Worm (Caenorhabditis elegans) whole organism, young adult: ENCODE data around the gene scav-5.

ENCODE experiments used
- B0019.2 ChIP-seq: fragments of 200-800 bp; sonication (Bioruptor generic); conservative IDR thresholded peaks from 2 replicates; pipeline ENCODE4 v1.3.6; 2022; ENCODE audit warnings: missing genetic modification reagents, missing genetic modification characterization, missing compliant biosample characterization
- B0035.1 ChIP-seq: sonication (generic microtip); optimal IDR thresholded peaks from 2 replicates; lab custom pipeline; 2016; ENCODE audit warnings: missing genetic modification characterization, mild to moderate bottlenecking, missing compliant biosample characterization, missing genotype, missing genetic modification reagents
- B0261.1 ChIP-seq: sonication (generic microtip); optimal IDR thresholded peaks from 2 replicates; lab custom pipeline; 2016; ENCODE audit warnings: mild to moderate bottlenecking, missing genetic modification characterization, moderate library complexity, missing compliant biosample characterization
- B0336.3 ChIP-seq: fragments of 200-800 bp; sonication (Bioruptor generic); IDR thresholded peaks from 2 replicates; pipeline ENCODE4 v1.3.6; 2022; ENCODE audit warnings: missing genetic modification characterization, missing compliant biosample characterization
- F39B2.1 ChIP-seq: fragments of 200-800 bp; sonication (Bioruptor generic); IDR thresholded peaks from 2 replicates; pipeline ENCODE4 v1.3.6; 2022; ENCODE audit warnings: missing genetic modification reagents, missing genetic modification characterization, missing compliant biosample characterization
- F49E8.2 ChIP-seq: sonication (generic microtip); optimal IDR thresholded peaks from 3 replicates; lab custom pipeline; 2017; ENCODE audit warnings: missing genetic modification characterization, mild to moderate bottlenecking, missing compliant biosample characterization, antibody characterized with exemption, moderate library complexity; ENCODE audit not compliant: insufficient read depth
- F57C9.4 ChIP-seq: sonication (generic microtip); optimal IDR thresholded peaks from 2 replicates; lab custom pipeline; 2017; ENCODE audit warnings: mild to moderate bottlenecking, missing genetic modification characterization, missing compliant biosample characterization
- K12H6.12 ChIP-seq: fragments of 200-800 bp; sonication (Bioruptor generic); optimal IDR thresholded peaks from 2 replicates; lab custom pipeline; 2018; ENCODE audit warnings: mild to moderate bottlenecking, missing genetic modification characterization, missing compliant biosample characterization
- T26A5.8 ChIP-seq: sonication (generic microtip); optimal IDR thresholded peaks from 2 replicates; lab custom pipeline; 2016; ENCODE audit warnings: missing genetic modification characterization, missing compliant biosample characterization
- Y67H2A.10 ChIP-seq: fragments of 200-800 bp; sonication (Bioruptor generic); conservative IDR thresholded peaks from 2 replicates; pipeline ENCODE4 v1.3.6; 2022; ENCODE audit warnings: missing genetic modification reagents, missing genetic modification characterization, missing compliant biosample characterization
- Y95B8A.8 ChIP-seq: fragments of 200-800 bp; sonication (Bioruptor generic); IDR thresholded peaks from 2 replicates; pipeline ENCODE4 v1.3.6; 2022; ENCODE audit warnings: missing genetic modification reagents, missing genetic modification characterization, missing compliant biosample characterization
- ZK185.1 ChIP-seq: sonication (generic microtip); optimal IDR thresholded peaks from 2 replicates; lab custom pipeline; 2016; ENCODE audit warnings: mild to moderate bottlenecking, missing genetic modification characterization, missing compliant biosample characterization; ENCODE audit not compliant: poor library complexity, severe bottlenecking
- aptf-3 ChIP-seq: fragments of 200-800 bp; sonication (Bioruptor generic); IDR thresholded peaks from 2 replicates; pipeline ENCODE4 v1.3.6; 2022; ENCODE audit warnings: missing genetic modification characterization, missing compliant biosample characterization
- atf-7 ChIP-seq: sonication (generic microtip); optimal IDR thresholded peaks from 2 replicates; lab custom pipeline; 2017; ENCODE audit warnings: mild to moderate bottlenecking, missing genetic modification characterization, missing compliant biosample characterization
- athp-1 ChIP-seq: sonication (generic microtip); optimal IDR thresholded peaks from 2 replicates; lab custom pipeline; 2017; ENCODE audit warnings: mild to moderate bottlenecking, missing genetic modification characterization, missing compliant biosample characterization
- cebp-1 ChIP-seq, 2 experiments: fragments of 200-800 bp in 1 of 2; sonication (Bioruptor generic) in 1 of 2; sonication (generic microtip) in 1 of 2; IDR thresholded peaks in 1 of 2; optimal IDR thresholded peaks in 1 of 2; 2 replicates each; pipeline versions ENCODE4 v1.3.6 to Lab custom; 2017 to 2022; ENCODE audit warnings: missing compliant biosample characterization in 2 of 2, missing genetic modification characterization in 2 of 2, mild to moderate bottlenecking in 1 of 2, missing genetic modification reagents in 1 of 2, moderate library complexity in 1 of 2
- cebp-2 ChIP-seq: fragments of 200-800 bp; sonication (Bioruptor generic); IDR thresholded peaks from 2 replicates; pipeline ENCODE4 v1.3.6; 2022; ENCODE audit warnings: missing genetic modification characterization, missing compliant biosample characterization
- ceh-40 ChIP-seq: fragments of 200-800 bp; sonication (Bioruptor generic); IDR thresholded peaks from 2 replicates; pipeline ENCODE4 v1.3.6; 2022; ENCODE audit warnings: missing genetic modification characterization, missing compliant biosample characterization
- egl-18 ChIP-seq: fragments of 200-800 bp; sonication (Bioruptor generic); IDR thresholded peaks from 2 replicates; pipeline ENCODE4 v1.3.6; 2022; ENCODE audit warnings: missing genetic modification reagents, missing genetic modification characterization, missing compliant biosample characterization
- egrh-3 ChIP-seq: fragments of 200-800 bp; sonication (Bioruptor generic); IDR thresholded peaks from 2 replicates; pipeline ENCODE4 v1.3.6; 2022; ENCODE audit warnings: missing genetic modification reagents, missing genetic modification characterization, missing compliant biosample characterization
- ekl-4 ChIP-seq: fragments of 200-800 bp; sonication (Bioruptor generic); IDR thresholded peaks from 2 replicates; pipeline ENCODE4 v1.3.6; 2022; ENCODE audit warnings: missing genetic modification reagents, missing genetic modification characterization, missing compliant biosample characterization
- ets-4 ChIP-seq: fragments of 200-800 bp; sonication (Bioruptor generic); optimal IDR thresholded peaks from 2 replicates; lab custom pipeline; 2018; ENCODE audit warnings: mild to moderate bottlenecking, missing genetic modification characterization, missing compliant biosample characterization
- fkh-3 ChIP-seq: sonication (generic microtip); optimal IDR thresholded peaks from 2 replicates; lab custom pipeline; 2016; ENCODE audit warnings: mild to moderate bottlenecking, missing genetic modification characterization, missing compliant biosample characterization
- hrde-1 ChIP-seq: sonication (generic microtip); optimal IDR thresholded peaks from 2 replicates; lab custom pipeline; 2016; ENCODE audit warnings: missing genetic modification characterization, mild to moderate bottlenecking, missing compliant biosample characterization, moderate library complexity, missing genotype, missing genetic modification reagents, borderline replicate concordance
- let-607 ChIP-seq, 2 experiments: fragments of 200-800 bp in 1 of 2; sonication (Bioruptor generic) in 1 of 2; sonication (generic microtip) in 1 of 2; optimal IDR thresholded peaks; 2 replicates each; lab custom pipeline; 2016 to 2018; ENCODE audit warnings: mild to moderate bottlenecking in 2 of 2, missing compliant biosample characterization in 2 of 2, missing genetic modification characterization in 2 of 2, moderate library complexity in 2 of 2, missing genotype in 1 of 2
- lir-1 ChIP-seq: fragments of 200-800 bp; sonication (Bioruptor generic); conservative IDR thresholded peaks from 2 replicates; pipeline ENCODE4 v1.3.6; 2022; ENCODE audit warnings: missing genetic modification reagents, missing genetic modification characterization, missing compliant biosample characterization
- lsy-27 ChIP-seq: sonication (generic microtip); optimal IDR thresholded peaks from 2 replicates; lab custom pipeline; 2017; ENCODE audit warnings: missing genetic modification characterization, mild to moderate bottlenecking, missing compliant biosample characterization, antibody characterized with exemption, missing genotype, borderline replicate concordance; ENCODE audit not compliant: insufficient read depth
- madf-6 ChIP-seq: fragments of 200-800 bp; sonication (Bioruptor generic); IDR thresholded peaks from 2 replicates; pipeline ENCODE4 v1.3.6; 2022; ENCODE audit warnings: missing genetic modification reagents, missing genetic modification characterization, missing compliant biosample characterization
- nfya-2 ChIP-seq: fragments of 200-800 bp; sonication (Bioruptor generic); IDR thresholded peaks from 2 replicates; pipeline ENCODE4 v1.3.6; 2022; ENCODE audit warnings: missing genetic modification reagents, missing genetic modification characterization, missing compliant biosample characterization
- nhr-80 ChIP-seq: sonication (generic microtip); optimal IDR thresholded peaks from 2 replicates; lab custom pipeline; 2016; ENCODE audit warnings: missing genetic modification characterization, missing compliant biosample characterization
- pha-4 ChIP-seq: fragments of 150-350 bp; sonication (generic microtip); optimal IDR thresholded peaks from 2 replicates; lab custom pipeline; 2014; ENCODE audit warnings: missing biosample characterization, missing genetic modification reagents, missing genetic modification characterization
- rec-8 ChIP-seq, 2 experiments: sonication (generic microtip); optimal IDR thresholded peaks; 2 replicates each; lab custom pipeline; 2016; ENCODE audit warnings: mild to moderate bottlenecking in 2 of 2, missing genetic modification characterization in 2 of 2, missing genetic modification reagents in 2 of 2, missing genotype in 2 of 2, missing biosample characterization in 1 of 2, missing compliant biosample characterization in 1 of 2, moderate library complexity in 1 of 2
- tbp1 ChIP-seq: fragments of 200-800 bp; sonication (Bioruptor generic); optimal IDR thresholded peaks from 2 replicates; lab custom pipeline; 2018; ENCODE audit warnings: mild to moderate bottlenecking, missing genetic modification characterization, missing compliant biosample characterization
- tbx-9 ChIP-seq: sonication (generic microtip); optimal IDR thresholded peaks from 2 replicates; lab custom pipeline; 2016; ENCODE audit warnings: borderline replicate concordance, missing genetic modification characterization, inconsistent platforms, missing compliant biosample characterization
- unc-130 ChIP-seq: sonication (generic microtip); optimal IDR thresholded peaks from 2 replicates; lab custom pipeline; 2016; ENCODE audit warnings: missing genetic modification reagents, missing genetic modification characterization, missing compliant biosample characterization
- unc-62 ChIP-seq: fragments of 150-350 bp; optimal IDR thresholded peaks from 2 replicates; lab custom pipeline; 2014; ENCODE audit warnings: missing biosample characterization, missing genetic modification reagents, missing genetic modification characterization
- xnd-1 ChIP-seq: sonication (generic microtip); optimal IDR thresholded peaks from 2 replicates; lab custom pipeline; 2016; ENCODE audit warnings: missing genotype, missing genetic modification reagents, missing genetic modification characterization, missing compliant biosample characterization
- ztf-22 ChIP-seq: fragments of 200-800 bp; sonication (Bioruptor generic); optimal IDR thresholded peaks from 2 replicates; lab custom pipeline; 2018; ENCODE audit warnings: mild to moderate bottlenecking, missing genetic modification characterization, moderate library complexity, missing compliant biosample characterization

The scav-5 gene

DNA sequence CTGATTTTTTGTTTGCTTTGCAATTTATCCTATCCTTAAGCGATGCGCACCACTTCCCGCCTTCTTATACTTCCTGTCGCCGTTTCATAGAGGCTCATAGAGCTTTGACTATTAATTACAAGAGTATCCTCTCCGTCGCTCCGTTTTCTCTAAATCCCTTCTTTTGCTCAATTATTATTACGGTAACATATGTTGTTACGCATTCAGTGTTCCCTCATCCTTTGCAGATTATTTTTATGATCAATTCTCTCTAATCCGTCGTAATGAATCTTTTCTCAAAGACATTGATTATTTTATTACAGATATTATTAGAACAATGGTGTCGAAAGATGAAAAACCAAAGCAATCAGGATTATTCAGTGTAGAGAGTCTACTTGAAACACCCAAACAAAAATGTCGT lies 11.2 kb upstream of the scav-5 start, which contains the start of gene vab-15:
Gene vab-15 (plus strand): TSS at position 301 of the 400 bp plus-strand sequence.
- TF ChIP-seq lsy-27 (no peak), ceh-40 (GFP tag; lab: Robert Waterston, UW) (no peak)

DNA sequence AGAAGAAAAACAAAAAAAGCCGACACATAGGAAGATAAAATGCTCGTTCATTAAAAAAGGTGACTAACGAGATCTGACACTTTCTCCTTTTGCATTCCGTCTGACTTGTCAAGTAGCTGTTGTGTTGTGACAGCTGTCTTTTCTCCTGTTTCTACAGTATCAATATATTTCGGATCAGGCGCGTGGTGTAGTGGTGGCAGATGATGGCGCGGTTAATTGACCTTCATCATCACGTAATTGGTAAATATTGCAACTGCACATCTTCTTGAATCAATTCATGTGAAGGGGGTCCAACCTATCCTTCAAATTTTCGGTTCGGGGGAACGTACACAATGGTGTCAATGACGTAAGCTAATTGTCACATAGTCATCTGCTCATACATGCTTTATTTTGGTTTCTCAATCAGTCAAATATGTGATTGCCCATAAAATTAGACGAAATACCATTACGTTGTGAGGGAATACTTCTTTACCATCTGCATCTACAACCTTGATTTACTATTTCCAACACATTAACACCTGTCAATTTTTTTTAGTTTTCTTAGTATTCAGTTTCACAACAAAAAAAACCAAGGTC lies 9.9 kb upstream of the scav-5 start:
- TF ChIP-seq tbx-9 (tag; lab: Kevin White, UChicago) (no peak), B0261.1 (tag; lab: Kevin White, UChicago) (no peak), tbp1 (no peak), ekl-4 (GFP tag; lab: Robert Waterston, UW) (no peak), egl-18 (GFP tag; lab: Robert Waterston, UW) (no peak), rec-8 (tag; optimal IDR thresholded peaks at IDR 0.05; lab: Kevin White, UChicago) (no peak), B0336.3 (no peak), K12H6.12 (tag; lab: Kevin White, UChicago) (no peak), nhr-80 (no peak), T26A5.8 (tag; lab: Kevin White, UChicago) (no peak), madf-6 (GFP tag; lab: Robert Waterston, UW) (no peak), ztf-22 (no peak), xnd-1 (tag; lab: Kevin White, UChicago) (no peak)

DNA sequence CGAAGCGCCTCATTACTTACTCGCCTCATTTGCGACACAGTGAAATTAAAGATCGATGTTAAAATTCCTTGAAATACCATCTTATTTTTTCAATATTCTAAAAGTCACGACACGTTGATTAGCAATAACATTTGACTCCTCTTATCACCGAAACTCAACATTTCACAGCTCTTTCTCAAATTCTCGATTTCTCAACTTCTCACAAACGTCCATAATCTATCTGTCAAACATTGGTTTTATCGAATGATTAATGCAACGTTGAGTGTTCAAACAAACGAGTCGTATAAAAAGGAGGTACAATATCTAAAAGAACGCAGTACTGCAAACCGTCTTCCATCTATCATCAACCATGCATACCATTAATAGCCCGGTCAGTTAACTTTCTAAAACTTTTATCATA lies 7.9 kb upstream of the scav-5 start, which contains the start of gene lec-8:
Gene lec-8 (plus strand): TSS at position 314 of the 400 bp plus-strand sequence.
- TF ChIP-seq nhr-80 (peak; percentile 93), unc-62 (GFP tag; lab: Kevin White, UChicago) (peak; percentile 45), lir-1 (GFP tag; lab: Robert Waterston, UW) (no peak), aptf-3 (no peak), atf-7 (tag; lab: Kevin White, UChicago) (no peak), B0019.2 (GFP tag; lab: Robert Waterston, UW) (no peak), F39B2.1 (GFP tag; lab: Robert Waterston, UW) (no peak), nfya-2 (GFP tag; lab: Robert Waterston, UW) (no peak), ztf-22 (peak; percentile 20), B0035.1 (tag; lab: Kevin White, UChicago) (no peak), Y95B8A.8 (GFP tag; lab: Robert Waterston, UW) (no peak), let-607 (tag; optimal IDR thresholded peaks at IDR 0.05; lab: Kevin White, UChicago) (peak in 1 of 2 experiments; percentile 24), cebp-2 (GFP tag; lab: Robert Waterston, UW) (no peak)
- TF ChIP-seq, all 124 proteins: peak for 4

DNA sequence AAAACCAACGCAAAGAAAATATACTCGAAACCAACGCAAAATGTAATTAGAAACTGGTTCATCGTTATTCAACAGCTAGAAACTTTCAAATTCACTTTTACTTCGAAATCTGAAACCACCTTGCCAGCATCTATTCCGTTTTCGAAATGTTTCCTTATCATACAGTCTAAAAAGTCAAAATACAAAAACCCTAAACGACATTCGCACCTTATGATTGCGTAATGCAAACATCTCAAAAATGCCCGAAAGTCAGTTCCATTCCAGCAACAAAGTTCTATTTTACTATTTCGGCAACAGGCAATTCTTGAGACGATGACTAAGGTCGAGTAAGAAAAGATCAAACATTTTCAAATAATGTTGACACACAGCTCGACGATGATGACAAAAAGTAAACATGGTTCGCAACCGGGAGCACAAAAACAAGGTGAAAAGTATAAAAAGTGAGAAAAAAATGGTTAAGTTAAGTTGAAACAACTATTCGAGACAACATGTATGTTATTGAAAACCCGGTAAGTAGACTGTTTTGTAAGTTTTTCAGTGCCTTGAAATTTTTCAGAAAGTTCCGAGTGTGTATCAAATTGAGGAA lies 6.3 kb upstream of the scav-5 start, which contains the start of gene lec-7:
Gene lec-7 (plus strand): TSS at position 297 of the 586 bp plus-strand sequence.
- TF ChIP-seq Y67H2A.10 (GFP tag; lab: Robert Waterston, UW) (no peak), cebp-1 (GFP tag; IDR thresholded peaks at IDR 0.05; lab: Robert Waterston, UW) (no peak; the same call in 1 of the 2 replicates), cebp-1 (tag; optimal IDR thresholded peaks at IDR 0.05; lab: Kevin White, UChicago) (no peak), ceh-40 (GFP tag; lab: Robert Waterston, UW) (no peak), athp-1 (tag; lab: Kevin White, UChicago) (no peak), fkh-3 (tag; lab: Kevin White, UChicago) (no peak), tbp1 (no peak), unc-130 (GFP tag; lab: Kevin White, UChicago) (no peak), ZK185.1 (no peak), F49E8.2 (no peak), F57C9.4 (no peak), nhr-80 (peak; percentile 46), madf-6 (GFP tag; lab: Robert Waterston, UW) (no peak), pha-4 (tag; lab: Kevin White, UChicago) (peak; percentile 53), egrh-3 (GFP tag; lab: Robert Waterston, UW) (no peak), hrde-1 (no peak), ets-4 (GFP tag; lab: Kevin White, UChicago) (no peak)
